Worm (Caenorhabditis elegans) whole organism, mixed stage, embryonic: ENCODE measurements around the gene gsto-1.

ENCODE experiments used
- ces-1 ChIP-seq: fragments of 150-350 bp; optimal IDR thresholded peaks from 2 replicates; lab custom pipeline; 2014; ENCODE audit warnings: missing biosample characterization, missing genetic modification reagents, missing genetic modification characterization
- elt-1 ChIP-seq: sonication (generic microtip); optimal IDR thresholded peaks from 2 replicates; lab custom pipeline; 2017; ENCODE audit warnings: missing genetic modification characterization, mild to moderate bottlenecking, missing compliant biosample characterization, antibody characterized with exemption, moderate library complexity, borderline replicate concordance; ENCODE audit not compliant: insufficient read depth
- lsy-2 ChIP-seq: fragments of 150-350 bp; optimal IDR thresholded peaks from 2 replicates; lab custom pipeline; 2014; ENCODE audit warnings: missing biosample characterization, missing genetic modification characterization
- mep-1 ChIP-seq: fragments of 150-350 bp; optimal IDR thresholded peaks from 2 replicates; lab custom pipeline; 2017; ENCODE audit warnings: missing biosample characterization, missing genetic modification reagents, missing genetic modification characterization, inconsistent platforms
- nhr-76 ChIP-seq: sonication (generic microtip); optimal IDR thresholded peaks from 2 replicates; lab custom pipeline; 2017; ENCODE audit warnings: missing biosample characterization, missing genetic modification characterization
- snpc-4 ChIP-seq: fragments of 150-350 bp; optimal IDR thresholded peaks from 2 replicates; lab custom pipeline; 2014; ENCODE audit warnings: missing biosample characterization, missing genetic modification characterization
- unc-120 ChIP-seq: sonication (generic microtip); optimal IDR thresholded peaks from 2 replicates; lab custom pipeline; 2017; ENCODE audit warnings: missing genetic modification characterization, missing compliant biosample characterization; ENCODE audit not compliant: poor library complexity, severe bottlenecking
- unc-39 ChIP-seq: fragments of 150-350 bp; optimal IDR thresholded peaks from 2 replicates; lab custom pipeline; 2014; ENCODE audit warnings: missing biosample characterization, missing genetic modification characterization
- unc-62 ChIP-seq: fragments of 150-350 bp; optimal IDR thresholded peaks from 2 replicates; lab custom pipeline; 2014; ENCODE audit warnings: missing biosample characterization, missing genetic modification reagents, missing genetic modification characterization
- ztf-11 ChIP-seq: fragments of 150-350 bp; optimal IDR thresholded peaks from 2 replicates; lab custom pipeline; 2014; ENCODE audit warnings: missing biosample characterization, missing genetic modification characterization

DNA sequence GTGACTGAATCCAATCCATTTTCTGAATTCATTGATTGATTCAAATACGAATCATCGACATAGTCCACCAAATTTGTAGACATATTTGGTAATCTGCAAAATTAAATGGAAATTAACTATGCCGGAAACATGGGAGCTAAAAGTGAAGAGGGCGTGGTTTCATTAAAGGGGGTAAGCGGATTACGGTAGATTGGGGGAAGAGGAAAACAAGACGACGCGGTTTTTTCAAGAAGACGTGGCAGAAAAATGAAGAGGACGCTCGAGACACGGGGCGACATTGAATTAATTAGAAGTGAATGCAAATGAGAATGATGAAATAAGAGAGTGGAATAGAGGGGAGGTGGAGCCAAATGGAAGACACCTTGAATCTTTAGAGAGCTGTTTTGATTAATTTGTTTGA is 49.5 kb upstream of the gsto-1 start, which contains the start of gene npr-17:
- TF ChIP-seq ces-1 (GFP tag; lab: Kevin White, UChicago) (no peak), snpc-4 (tag; lab: Kevin White, UChicago) (no peak), ztf-11 (tag; lab: Kevin White, UChicago) (no peak), lsy-2 (tag; lab: Kevin White, UChicago) (no peak), nhr-76 (no peak), mep-1 (tag; lab: Kevin White, UChicago) (no peak), unc-39 (tag; lab: Kevin White, UChicago) (no peak), elt-1 (tag; lab: Kevin White, UChicago) (no peak), unc-62 (GFP tag; lab: Kevin White, UChicago) (no peak), unc-120 (tag; lab: Kevin White, UChicago) (no peak)
